Worm (Caenorhabditis elegans) whole organism, dauer: ENCODE measurements around the gene msp-56.

Experiments
- unc-62 ChIP-seq: sonication (generic microtip); optimal IDR thresholded peaks from 2 replicates; lab custom pipeline; 2017; ENCODE audit warnings: missing biosample characterization, missing genetic modification reagents, missing genetic modification characterization

Gene msp-56

ce11 chrIV:9840984-9841590 is at the start of gene msp-56, which contains the start of gene kin-24:
TSS of gene msp-56 (plus strand) at chrIV:9841540.
TSS of gene kin-24 (minus strand) at chrIV:9841084.
- no peak for TF ChIP-seq unc-62 (GFP tag; lab: Kevin White, UChicago)

DNA sequence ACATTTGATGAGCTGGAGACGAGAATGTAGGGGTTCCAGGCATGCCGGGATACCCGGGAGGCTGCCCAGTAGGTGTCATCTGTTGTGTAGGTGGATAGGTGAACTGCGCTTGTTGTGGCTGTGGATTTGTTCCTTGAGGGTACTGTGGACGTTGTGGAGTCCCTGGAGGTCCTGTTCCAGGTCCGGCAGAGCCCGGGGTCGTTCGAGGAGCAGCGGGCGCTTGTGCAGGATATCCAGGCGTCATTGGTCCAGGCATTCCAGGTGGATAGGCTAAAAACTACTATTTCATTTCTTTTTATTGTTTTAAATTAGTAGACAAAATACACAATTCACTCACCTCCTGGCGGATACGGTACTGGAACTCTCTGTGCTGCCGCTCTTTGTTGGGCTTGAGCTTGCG is 46.1 kb upstream of the msp-56 start:
- TF ChIP-seq unc-62 (GFP tag; lab: Kevin White, UChicago): no peak

DNA sequence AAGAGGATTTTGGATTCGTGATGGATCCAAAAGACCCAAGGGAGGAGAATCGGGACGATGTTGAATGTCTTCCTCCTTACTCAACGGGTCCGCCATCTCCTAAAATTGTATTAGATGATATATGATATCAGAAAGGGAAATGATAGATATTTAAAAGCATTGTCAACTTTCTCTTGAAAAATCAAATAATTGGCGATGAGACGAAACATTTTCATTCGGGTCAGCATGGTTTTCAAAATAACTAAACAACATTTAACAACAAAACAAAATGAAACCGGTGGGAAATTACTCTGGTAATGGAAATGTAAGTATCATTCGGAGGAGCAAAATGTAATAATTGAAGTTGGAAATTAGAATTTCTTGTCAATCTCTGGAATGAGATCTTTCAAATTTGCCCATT is 44.8 kb upstream of the msp-56 start, which contains the start of gene pis-1:
pis-1 (minus strand) TSS at position 101 of the 400 bp plus-strand sequence.
- TF ChIP-seq unc-62 (GFP tag; lab: Kevin White, UChicago): no peak

- TF ChIP-seq unc-62 (GFP tag; lab: Kevin White, UChicago): no peak
These were observed 43.9 kb upstream of the msp-56 start, which contains the start of gene T13F2.2 for ce11 chrIV:9797304-9798003. TSS of gene T13F2.2 (minus strand) at chrIV:9797354.

ce11 chrIV:9798307-9798706 is 43.0 kb upstream of the msp-56 start:
- no peak for TF ChIP-seq unc-62 (GFP tag; lab: Kevin White, UChicago)

- no peak for TF ChIP-seq unc-62 (GFP tag; lab: Kevin White, UChicago)
These were observed 42.2 kb upstream of the msp-56 start, which contains the start of gene fat-4 for ce11 chrIV:9799129-9799528. TSS of gene fat-4 (plus strand) at chrIV:9799429.

DNA sequence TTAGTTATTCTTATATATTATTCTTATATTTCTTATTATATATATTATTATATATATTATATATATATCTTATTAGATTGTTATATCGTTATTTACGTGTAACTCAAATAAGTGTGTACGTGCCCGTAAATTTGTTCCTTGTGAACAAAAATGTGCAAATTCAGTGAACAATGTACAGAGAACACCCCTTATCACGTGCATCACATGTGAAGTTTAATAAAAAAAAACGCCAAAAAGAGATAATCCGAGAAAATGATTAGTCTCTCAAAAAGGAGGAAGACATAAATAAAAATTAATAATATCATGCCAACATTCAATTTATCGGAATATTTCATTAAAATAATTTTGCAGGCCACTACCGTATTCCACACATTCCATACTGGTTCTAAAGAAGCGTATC is 41.7 kb upstream of the msp-56 start:
- TF ChIP-seq unc-62 (GFP tag; lab: Kevin White, UChicago): no peak

ce11 chrIV:9801418-9801817 is 39.9 kb upstream of the msp-56 start:
- TF ChIP-seq unc-62 (GFP tag; lab: Kevin White, UChicago): no peak

- TF ChIP-seq unc-62 (GFP tag; lab: Kevin White, UChicago): no peak
These were observed 38.6 kb upstream of the msp-56 start, which contains the start of gene fat-3 for ce11 chrIV:9802711-9803110. TSS of gene fat-3 (plus strand) at chrIV:9803023.

DNA sequence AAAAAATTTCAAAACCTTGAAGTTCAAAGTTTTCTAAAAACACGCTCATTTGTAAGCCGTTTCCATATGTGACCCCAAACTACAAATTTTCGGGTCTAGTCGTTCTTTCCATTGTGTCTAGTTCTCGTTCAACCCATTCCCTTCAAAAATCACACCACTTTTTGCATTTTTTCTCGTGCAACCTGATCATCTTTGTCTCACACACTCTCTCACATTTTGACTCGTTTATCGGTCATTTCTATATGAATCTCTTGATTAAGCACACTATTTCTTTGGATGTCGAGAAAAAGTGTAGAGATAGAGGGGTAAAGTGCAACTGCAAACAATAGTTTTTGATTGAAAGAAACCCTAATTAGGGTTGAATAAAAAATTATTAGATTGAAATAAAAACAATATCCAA is 37.8 kb upstream of the msp-56 start:
- no peak for TF ChIP-seq unc-62 (GFP tag; lab: Kevin White, UChicago)

DNA sequence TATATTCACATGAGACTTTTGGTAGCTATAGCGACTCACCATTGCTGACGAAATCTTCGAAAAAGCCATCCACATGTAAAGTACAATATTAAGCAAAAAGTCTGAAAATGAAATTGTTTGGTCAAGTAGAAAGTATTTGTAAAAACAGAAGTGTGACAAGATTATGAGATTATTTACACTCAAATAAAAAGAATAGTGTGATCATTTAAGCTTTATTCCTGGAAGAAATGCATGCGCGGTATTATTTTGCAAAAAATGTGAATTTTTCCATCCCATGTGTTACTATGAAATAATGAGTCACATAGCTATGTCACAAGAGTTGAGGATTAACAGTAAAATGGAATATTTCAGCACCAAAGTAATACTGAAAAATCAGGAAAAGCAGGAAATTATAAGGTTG is 30.7 kb upstream of the msp-56 start, which contains the start of gene dct-15:
dct-15 (minus strand) TSS at position 101 of the 400 bp plus-strand sequence.
- TF ChIP-seq unc-62 (GFP tag; lab: Kevin White, UChicago): no peak

DNA sequence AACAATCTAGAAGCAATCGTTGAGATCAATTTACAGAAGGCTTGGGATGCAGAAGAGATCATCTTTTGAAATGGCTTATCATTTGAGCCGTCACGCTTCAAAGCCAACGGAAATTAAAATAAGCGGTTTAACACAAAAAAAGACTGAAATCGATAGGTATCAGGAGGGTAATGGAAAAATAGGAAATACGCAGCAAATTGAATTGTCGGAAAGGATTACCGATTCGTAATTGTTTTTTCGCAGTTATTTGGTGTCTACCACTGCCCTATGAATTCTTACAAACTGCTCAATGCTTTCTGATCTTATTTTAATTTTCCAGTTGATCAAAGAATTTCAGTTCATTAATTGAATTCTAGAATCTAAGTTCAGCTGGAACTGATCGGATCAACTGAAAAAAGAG is 29.9 kb upstream of the msp-56 start:
- no peak for TF ChIP-seq unc-62 (GFP tag; lab: Kevin White, UChicago)

- TF ChIP-seq unc-62 (GFP tag; lab: Kevin White, UChicago): no peak
These were observed 25.9 kb upstream of the msp-56 start, which contains the start of gene egl-20 for ce11 chrIV:9815432-9815831. TSS of gene egl-20 (minus strand) at chrIV:9815532.

DNA sequence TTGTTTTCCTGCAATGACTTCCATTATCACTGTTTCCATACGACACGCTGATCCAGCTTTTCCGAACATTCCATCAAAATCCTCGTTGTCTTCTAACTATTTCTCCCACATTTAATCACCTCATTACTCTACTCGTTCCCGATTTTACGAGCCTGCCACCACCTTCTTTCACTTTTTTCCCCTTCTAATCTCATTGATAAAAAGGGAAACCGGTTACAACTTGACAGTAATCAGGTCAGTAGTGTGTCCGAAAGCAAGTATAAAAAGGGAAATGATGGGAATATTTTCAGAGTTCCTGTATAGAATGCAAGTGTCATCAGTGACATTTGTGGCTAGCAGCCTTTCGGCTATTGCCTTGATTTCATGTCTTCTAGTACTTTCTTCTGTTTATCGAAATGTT is 19.7 kb upstream of the msp-56 start, which contains the start of gene col-123:
col-123 (plus strand) TSS at position 301 of the 400 bp plus-strand sequence.
- no peak for TF ChIP-seq unc-62 (GFP tag; lab: Kevin White, UChicago)

- no peak for TF ChIP-seq unc-62 (GFP tag; lab: Kevin White, UChicago)
These were observed 18.8 kb upstream of the msp-56 start for ce11 chrIV:9822585-9822984.

DNA sequence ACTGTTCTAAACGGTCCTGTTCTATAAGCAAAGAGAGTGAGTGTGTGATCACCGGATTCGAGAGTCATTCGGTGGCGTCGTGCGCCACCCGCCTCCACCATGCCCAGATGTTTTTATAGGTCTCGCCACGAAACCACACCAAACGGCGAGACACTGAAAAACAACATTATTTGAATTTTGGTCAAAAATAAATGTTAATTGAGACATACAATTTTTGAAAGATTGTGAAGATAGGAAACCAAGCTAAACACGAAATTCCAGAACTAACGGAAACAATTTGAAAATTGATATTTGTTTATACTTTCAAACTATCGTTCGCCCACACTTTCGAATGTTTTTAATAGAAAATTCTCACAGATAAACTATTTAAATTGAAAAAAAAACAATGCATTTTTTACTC is 16.9 kb upstream of the msp-56 start, which contains the start of gene catp-6:
catp-6 (minus strand) TSS at position 101 of the 400 bp plus-strand sequence.
- no peak for TF ChIP-seq unc-62 (GFP tag; lab: Kevin White, UChicago)
